Worm (Caenorhabditis elegans) whole organism, midembryonic: ENCODE data around the gene ZK154.5.

ENCODE experiments used
- T22C8.4 ChIP-seq: fragments of 200-800 bp; sonication (Bioruptor generic); IDR thresholded peaks from 2 replicates; pipeline ENCODE4 v1.3.6; 2022; ENCODE audit warnings: missing genetic modification characterization, missing compliant biosample characterization
- cog-1 ChIP-seq: sonication (generic microtip); optimal IDR thresholded peaks from 2 replicates; lab custom pipeline; 2016; ENCODE audit warnings: missing genetic modification characterization, missing compliant biosample characterization
- flt-1 ChIP-seq: fragments of 200-800 bp; sonication (Bioruptor generic); IDR thresholded peaks from 2 replicates; pipeline ENCODE4 v1.3.6; 2022; ENCODE audit warnings: missing genetic modification characterization, missing compliant biosample characterization
- klf-2 ChIP-seq: fragments of 200-800 bp; sonication (Bioruptor generic); conservative IDR thresholded peaks from 2 replicates; pipeline ENCODE4 v1.3.6; 2022; ENCODE audit warnings: missing genetic modification reagents, missing genetic modification characterization, missing compliant biosample characterization
- med-1 ChIP-seq: sonication (generic microtip); optimal IDR thresholded peaks from 2 replicates; lab custom pipeline; 2017; ENCODE audit warnings: missing genetic modification characterization, mild to moderate bottlenecking, missing compliant biosample characterization, antibody characterized with exemption, missing genetic modification reagents; ENCODE audit not compliant: insufficient read depth
- ref-1 ChIP-seq: fragments of 200-800 bp; sonication (Bioruptor generic); conservative IDR thresholded peaks from 2 replicates; pipeline ENCODE4 v1.3.6; 2022; ENCODE audit warnings: missing genetic modification reagents, missing genetic modification characterization, missing compliant biosample characterization
- tab-1 ChIP-seq: fragments of 200-800 bp; sonication (Bioruptor generic); IDR thresholded peaks from 2 replicates; pipeline ENCODE4 v1.3.6; 2022; ENCODE audit warnings: missing genetic modification characterization, missing compliant biosample characterization
- ztf-23 ChIP-seq: fragments of 200-800 bp; sonication (Bioruptor generic); IDR thresholded peaks from 2 replicates; pipeline ENCODE4 v1.3.6; 2022; ENCODE audit warnings: missing genetic modification reagents, missing genetic modification characterization, missing compliant biosample characterization
- ztf-29 ChIP-seq: fragments of 200-800 bp; sonication (Bioruptor generic); IDR thresholded peaks from 2 replicates; pipeline ENCODE4 v1.3.6; 2022; ENCODE audit warnings: missing genetic modification reagents, missing genetic modification characterization, missing compliant biosample characterization

Gene ZK154.5

DNA sequence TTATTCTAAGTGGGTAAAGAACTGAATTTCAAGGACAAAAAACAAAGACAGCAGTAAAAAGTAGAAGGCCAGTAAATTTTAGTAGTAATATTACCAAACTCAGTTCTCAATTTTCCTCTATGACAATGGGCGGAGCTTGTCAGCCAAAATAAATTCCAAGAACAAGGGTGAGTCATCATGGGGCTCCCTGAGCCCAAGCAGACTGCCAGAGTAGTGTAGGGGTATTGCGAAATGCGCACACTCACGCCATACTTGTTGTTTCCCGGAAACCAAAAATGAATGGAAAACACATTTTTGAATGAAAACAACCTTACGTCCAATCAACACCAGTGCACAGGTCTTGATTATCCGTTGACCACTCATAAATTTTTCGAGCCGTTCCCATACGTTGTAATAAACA, 4.1 kb upstream of the ZK154.5 start:
- TF ChIP-seq med-1 (GFP tag; lab: Kevin White, UChicago) (no peak), T22C8.4 (no peak), ztf-29 (GFP tag; lab: Robert Waterston, UW) (no peak), tab-1 (no peak), ref-1 (GFP tag; lab: Robert Waterston, UW) (no peak), cog-1 (no peak), ztf-23 (no peak), klf-2 (GFP tag; lab: Robert Waterston, UW) (no peak), flt-1 (no peak)

DNA sequence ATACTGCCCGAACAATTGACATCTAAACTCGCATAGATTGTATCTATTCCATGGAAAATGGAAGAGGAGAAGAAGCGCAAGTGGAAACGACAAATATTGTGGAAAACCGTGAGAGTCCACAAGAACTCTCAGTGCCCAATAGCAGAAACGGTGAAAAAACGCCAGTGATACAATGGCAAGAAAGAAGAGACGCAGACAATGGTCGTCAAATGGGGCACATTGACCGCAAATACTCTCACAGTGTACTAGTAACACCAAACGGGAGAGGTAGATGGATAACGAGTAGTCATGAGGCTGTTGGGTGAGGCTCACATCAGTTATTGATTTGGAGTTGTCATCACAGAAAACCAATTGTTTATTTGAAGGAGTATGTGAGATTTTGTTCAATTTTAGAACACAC, 5.3 kb downstream of the ZK154.5 start, which contains the start of gene ZK154.4:
ZK154.4 (minus strand) TSS at position 27 of the 400 bp plus-strand sequence.
- TF ChIP-seq ref-1 (GFP tag; lab: Robert Waterston, UW): no peak

DNA sequence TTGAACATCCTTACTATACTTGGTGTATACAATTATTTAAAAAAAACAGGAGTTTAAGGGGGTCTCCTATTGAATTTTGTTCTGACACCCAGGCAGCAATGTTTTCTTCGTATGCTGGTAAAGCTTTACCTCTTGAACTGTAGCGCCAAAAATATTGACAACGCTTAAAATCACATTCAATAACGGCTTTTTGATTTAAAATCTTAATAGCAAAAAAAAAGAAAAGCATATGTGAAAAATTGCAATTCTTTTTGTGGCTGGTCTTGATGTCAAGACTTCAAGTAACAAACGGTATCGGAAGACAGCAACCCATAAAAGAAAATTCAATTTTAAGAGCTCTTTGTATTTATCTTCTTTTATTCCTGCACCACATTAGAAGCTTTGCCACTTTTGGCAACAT, 5.9 kb downstream of the ZK154.5 start:
- TF ChIP-seq ztf-29 (GFP tag; lab: Robert Waterston, UW) (no peak), cog-1 (no peak), flt-1 (no peak), ztf-23 (no peak), klf-2 (GFP tag; lab: Robert Waterston, UW) (no peak), ref-1 (GFP tag; lab: Robert Waterston, UW) (no peak), T22C8.4 (no peak), tab-1 (no peak), med-1 (GFP tag; lab: Kevin White, UChicago) (no peak)

DNA sequence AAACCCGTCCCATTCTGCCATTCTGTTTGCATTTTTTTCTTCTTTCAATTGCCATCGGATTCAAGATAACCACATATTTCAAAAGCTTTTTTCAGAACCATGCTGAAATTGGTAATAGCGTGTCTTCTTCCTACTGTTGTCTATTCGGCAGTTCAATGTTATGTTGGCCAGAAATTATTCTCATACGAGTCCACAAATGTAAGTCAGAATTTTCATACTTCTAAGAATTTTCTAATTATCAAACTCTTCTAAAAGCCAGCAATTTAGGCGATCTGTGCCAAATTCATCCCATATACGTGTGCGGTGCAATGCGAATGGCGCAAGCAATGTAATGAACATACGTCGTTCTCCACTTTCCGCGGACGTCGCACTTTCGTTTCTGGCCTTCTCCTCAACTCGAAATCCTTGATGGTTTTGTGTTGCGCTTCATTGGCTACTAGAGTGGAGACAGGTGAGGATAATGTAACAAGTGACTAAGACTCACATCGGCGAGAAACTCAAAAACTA, 8.2 kb downstream of the ZK154.5 start, which contains the start of gene ZK154.1:
ZK154.1 (plus strand) TSS at position 51 of the 507 bp plus-strand sequence.
- TF ChIP-seq ztf-29 (GFP tag; lab: Robert Waterston, UW) (no peak), T22C8.4 (no peak), cog-1 (no peak)

DNA sequence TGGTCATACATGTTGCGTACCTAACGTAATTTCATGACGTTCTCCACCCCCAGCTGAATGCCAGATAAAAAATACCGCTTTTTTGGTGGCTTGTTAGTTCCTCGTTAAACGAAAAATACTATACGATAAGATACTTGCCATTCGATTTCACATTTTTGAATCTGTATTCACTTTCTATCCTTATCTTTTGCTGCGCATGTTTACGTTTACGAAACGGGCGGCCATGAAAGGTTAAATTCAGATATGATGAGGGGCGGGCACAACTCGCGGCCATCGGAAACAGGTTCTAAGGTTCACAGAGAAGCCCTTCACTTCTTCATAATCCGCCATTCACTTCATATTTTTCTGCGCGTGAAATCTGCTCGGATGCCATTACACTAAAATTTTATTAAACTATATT, 8.9 kb downstream of the ZK154.5 start:
- no peak for TF ChIP-seq med-1 (GFP tag; lab: Kevin White, UChicago)
- TF ChIP-seq ref-1 (GFP tag; lab: Robert Waterston, UW): no peak
- TF ChIP-seq klf-2 (GFP tag; lab: Robert Waterston, UW): no peak
- TF ChIP-seq cog-1: no peak
- no peak for TF ChIP-seq ztf-29 (GFP tag; lab: Robert Waterston, UW)
- TF ChIP-seq ztf-23: no peak
- TF ChIP-seq flt-1: no peak
- no peak for TF ChIP-seq tab-1
- TF ChIP-seq T22C8.4: no peak

DNA sequence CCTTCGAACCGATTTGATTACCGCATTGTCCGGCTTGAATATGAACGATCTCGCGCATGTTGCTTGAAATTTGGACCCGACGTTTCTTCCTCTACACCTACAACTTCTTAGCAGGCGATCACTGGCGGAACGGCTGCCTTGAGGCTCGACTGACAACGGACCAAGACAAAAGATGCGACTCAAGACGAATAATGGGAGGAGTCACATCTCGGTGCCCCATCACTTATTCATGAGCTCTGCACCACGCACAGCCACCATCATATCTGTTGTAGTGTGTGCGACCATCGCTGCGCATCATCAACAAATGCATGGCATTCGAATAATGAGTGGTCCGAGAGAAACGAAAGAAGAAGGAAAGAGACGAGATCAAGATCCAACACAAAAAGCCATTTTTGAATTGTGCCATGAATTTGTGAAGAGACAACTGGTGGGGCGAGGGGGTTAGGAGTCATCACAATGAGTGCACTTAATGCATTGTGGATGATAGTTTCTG, 11.2 kb downstream of the ZK154.5 start, which contains the start of gene mec-7:
mec-7 (minus strand) TSS at position 181 of the 493 bp plus-strand sequence.
- TF ChIP-seq tab-1 (no peak), ref-1 (GFP tag; lab: Robert Waterston, UW) (no peak), flt-1 (no peak), ztf-23 (no peak), ztf-29 (GFP tag; lab: Robert Waterston, UW) (no peak), med-1 (GFP tag; lab: Kevin White, UChicago) (no peak), T22C8.4 (no peak), klf-2 (GFP tag; lab: Robert Waterston, UW) (no peak)

DNA sequence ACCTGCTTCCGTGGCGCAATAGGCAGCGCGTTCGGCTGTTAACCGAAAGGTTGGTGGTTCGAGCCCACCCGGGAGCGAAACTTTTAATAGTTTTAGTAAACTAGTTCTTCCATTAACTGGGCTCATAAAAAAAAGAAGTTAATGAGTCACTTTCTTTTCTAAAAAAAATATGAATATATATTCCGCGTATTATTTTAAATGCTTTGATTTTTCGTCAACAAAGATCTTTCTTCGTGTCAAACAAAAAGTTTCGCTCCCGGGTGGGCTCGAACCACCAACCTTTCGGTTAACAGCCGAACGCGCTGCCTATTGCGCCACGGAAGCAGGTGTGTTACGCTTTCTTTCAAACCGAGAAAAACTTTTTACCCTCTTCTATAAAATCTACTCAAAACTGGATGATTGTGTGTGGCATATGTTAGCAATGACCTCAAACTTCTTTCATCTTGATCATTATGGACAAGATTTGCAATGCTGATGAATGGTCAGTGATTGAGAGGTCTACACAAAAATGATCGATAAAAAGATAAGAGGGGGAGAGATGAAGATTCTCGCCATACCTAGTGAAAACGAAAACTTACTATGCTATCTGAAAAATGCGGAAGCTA, 13.9 kb downstream of the ZK154.5 start:
- 0 out of 2 replicates have a peak, but pooled peaks have one; percentile 10 for TF ChIP-seq ztf-23
- 0 out of 2 replicates have a peak, but pooled peaks have one; percentile 26 for TF ChIP-seq flt-1
- 0 out of 2 replicates have a peak, but pooled peaks have one; percentile 31 for TF ChIP-seq tab-1
- no peak for TF ChIP-seq med-1 (GFP tag; lab: Kevin White, UChicago)

DNA sequence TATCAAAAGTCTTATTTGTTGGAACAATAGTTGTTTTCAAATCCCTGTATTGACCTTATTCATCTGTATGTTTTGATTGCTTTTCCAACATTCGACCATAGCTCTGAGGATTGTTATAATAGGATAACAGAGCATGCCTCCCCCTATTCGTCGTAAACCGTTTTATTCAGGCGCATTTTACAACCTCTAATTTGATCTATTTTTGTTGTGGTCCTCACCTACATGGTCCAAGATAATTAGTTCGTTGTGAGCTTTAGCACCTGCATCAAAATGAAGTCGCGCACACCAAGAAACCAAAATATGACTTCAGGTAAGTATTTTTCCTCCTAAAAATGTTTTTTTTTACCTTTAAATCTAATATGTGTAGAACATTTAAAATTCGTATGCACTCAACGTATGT, 35.0 kb downstream of the ZK154.5 start, which contains the start of gene deg-1:
deg-1 (plus strand) TSS at position 301 of the 400 bp plus-strand sequence.
- TF ChIP-seq T22C8.4: no peak
- no peak for TF ChIP-seq klf-2 (GFP tag; lab: Robert Waterston, UW)

DNA sequence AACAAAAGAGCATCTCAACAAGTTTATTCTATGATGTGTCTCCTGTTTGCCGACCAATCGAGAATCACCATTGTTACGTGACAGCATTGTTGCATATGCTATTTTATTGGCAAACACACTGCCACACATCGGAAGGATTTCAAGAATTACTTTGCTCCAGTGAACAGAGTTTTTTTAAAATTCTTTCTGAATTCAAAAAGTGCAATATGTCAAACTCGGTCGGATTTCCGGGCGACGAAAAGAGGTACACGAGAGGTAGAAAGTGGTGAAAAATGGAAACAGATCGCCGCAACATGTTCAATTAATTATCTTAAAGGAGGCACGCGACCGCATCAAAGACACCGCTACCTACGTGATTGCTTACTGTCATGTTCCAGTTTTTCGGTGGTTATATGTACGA, 37.7 kb downstream of the ZK154.5 start:
- TF ChIP-seq ztf-23: no peak
- TF ChIP-seq klf-2 (GFP tag; lab: Robert Waterston, UW): no peak
- TF ChIP-seq flt-1: no peak
- no peak for TF ChIP-seq ztf-29 (GFP tag; lab: Robert Waterston, UW)
- TF ChIP-seq tab-1: no peak
- no peak for TF ChIP-seq T22C8.4
- no peak for TF ChIP-seq med-1 (GFP tag; lab: Kevin White, UChicago)
- TF ChIP-seq ref-1 (GFP tag; lab: Robert Waterston, UW): no peak

DNA sequence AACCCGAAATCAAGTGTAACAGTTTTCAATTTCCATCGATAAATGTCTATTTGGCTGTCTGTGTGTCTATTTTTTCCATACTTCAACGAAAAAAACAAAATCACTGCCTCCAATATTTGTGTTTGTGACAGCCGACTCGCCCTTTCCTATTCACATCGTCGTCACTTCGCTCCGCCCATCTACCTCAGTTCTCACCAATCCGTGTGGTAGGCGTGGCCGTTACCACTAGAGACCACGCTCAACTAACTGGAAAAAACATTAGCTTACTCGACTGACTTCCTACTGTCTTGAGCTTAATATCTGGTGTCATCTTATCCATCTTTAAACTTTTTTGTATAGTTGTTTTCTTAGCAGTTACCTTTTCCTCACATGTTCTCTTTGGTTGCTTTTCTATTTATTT, 42.3 kb downstream of the ZK154.5 start:
- no peak for TF ChIP-seq cog-1
- no peak for TF ChIP-seq T22C8.4
- no peak for TF ChIP-seq ztf-29 (GFP tag; lab: Robert Waterston, UW)
- no peak for TF ChIP-seq ztf-23
- no peak for TF ChIP-seq klf-2 (GFP tag; lab: Robert Waterston, UW)
- TF ChIP-seq med-1 (GFP tag; lab: Kevin White, UChicago): no peak
- TF ChIP-seq ref-1 (GFP tag; lab: Robert Waterston, UW): no peak
- no peak for TF ChIP-seq tab-1
- TF ChIP-seq flt-1: no peak

DNA sequence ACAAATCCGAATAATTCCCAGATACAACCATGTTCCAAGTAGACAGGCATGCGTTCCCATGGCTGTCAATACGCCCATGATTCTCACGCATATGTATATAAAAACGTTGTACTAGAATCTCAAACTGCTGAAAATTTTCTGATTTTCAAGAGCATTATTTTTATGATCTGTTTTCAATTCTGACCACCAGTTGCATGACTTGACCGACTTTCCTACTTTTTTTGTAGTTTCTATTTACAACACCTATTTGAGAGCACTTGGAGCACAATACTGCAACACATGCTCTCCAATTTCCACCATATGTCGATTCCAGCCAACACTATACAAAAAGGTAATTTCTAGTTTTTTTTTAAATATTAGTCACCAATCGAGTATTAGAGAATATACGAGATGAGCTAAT, 43.8 kb downstream of the ZK154.5 start, which contains the start of gene ref-2:
ref-2 (plus strand) TSS at position 301 of the 400 bp plus-strand sequence.
- TF ChIP-seq ztf-23: no peak
- no peak for TF ChIP-seq ref-1 (GFP tag; lab: Robert Waterston, UW)
- TF ChIP-seq klf-2 (GFP tag; lab: Robert Waterston, UW): no peak
- TF ChIP-seq tab-1: no peak
- no peak for TF ChIP-seq med-1 (GFP tag; lab: Kevin White, UChicago)
- TF ChIP-seq T22C8.4: no peak
- TF ChIP-seq flt-1: no peak
- TF ChIP-seq cog-1: no peak
- no peak for TF ChIP-seq ztf-29 (GFP tag; lab: Robert Waterston, UW)
